Fruit fly (Drosophila melanogaster): ENCODE results near the gene CG4751.

CG4751 gene

DNA sequence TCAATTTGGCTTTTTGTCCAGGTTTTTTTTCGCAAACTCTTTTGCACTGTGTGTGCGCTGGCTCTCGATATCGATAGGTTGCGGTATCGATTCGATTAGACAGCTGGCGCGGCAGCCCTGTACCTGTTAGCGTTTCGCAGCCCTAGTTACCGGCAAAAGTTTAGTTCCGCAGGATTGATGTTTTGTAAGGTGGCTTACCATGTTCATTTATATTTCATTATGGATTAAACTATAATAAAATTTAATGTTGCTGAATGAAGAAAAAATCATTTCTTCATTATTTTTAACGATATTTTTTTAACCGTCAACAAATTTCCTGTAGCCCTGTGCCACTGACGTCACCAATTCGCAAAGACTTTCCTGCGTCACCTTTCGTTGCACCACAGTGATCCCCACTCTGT is 24.0 kb upstream of the CG4751 start, which contains the start of gene Reps (continued):
- TF ChIP-seq CG5953 (GFP tag; IDR thresholded peaks at IDR 0.05) (peak; percentile 97), zfh2 (GFP tag; optimal IDR thresholded peaks at IDR 0.05) (peak; percentile 98), CG10321 (GFP tag; IDR thresholded peaks at IDR 0.05) (peak; percentile 83), bowl (GFP tag; IDR thresholded peaks at IDR 0.05) (peak; percentile 97), CG15514 (GFP tag; optimal IDR thresholded peaks at IDR 0.05) (peak; percentile 99), NfI (GFP tag; optimal IDR thresholded peaks at IDR 0.05) (peak; percentile 98), wdn (GFP tag; IDR thresholded peaks at IDR 0.05) (peak; percentile 99), CG17328 (GFP tag; IDR thresholded peaks at IDR 0.05) (peak; percentile 99), CG11093 (GFP tag; IDR thresholded peaks at IDR 0.05) (peak; percentile 99), CG11695 (GFP tag; IDR thresholded peaks at IDR 0.05) (peak; percentile 99), CG13624 (GFP tag; optimal IDR thresholded peaks at IDR 0.05) (peak; percentile 98), maf-S (GFP tag; optimal IDR thresholded peaks at IDR 0.05) (peak; percentile 97), Sry-β (GFP tag; optimal IDR thresholded peaks at IDR 0.05) (peak; percentile 73), hb (GFP tag; IDR thresholded peaks at IDR 0.05; ENCODE audit: partially characterized antibody) (peak; percentile 68; the same call in 2 of the 3 replicates), CG1603 (tag; optimal IDR thresholded peaks at IDR 0.05) (peak; percentile 98), lola (GFP tag; optimal IDR thresholded peaks at IDR 0.05) (peak in 1 of 3 experiments; percentile 99), fd102C (GFP tag; optimal IDR thresholded peaks at IDR 0.05) (peak; percentile 93), Scr (GFP tag; IDR thresholded peaks at IDR 0.05; ENCODE audit: partially characterized antibody) (peak; percentile 71), ase (GFP tag; IDR thresholded peaks at IDR 0.05) (peak; percentile 99), CG12299 (tag; optimal IDR thresholded peaks at IDR 0.05) (peak; percentile 97), Max (GFP tag; optimal IDR thresholded peaks at IDR 0.05) (peak; percentile 99), Sox100B (GFP tag; optimal IDR thresholded peaks at IDR 0.05) (peak; percentile 97), seq (GFP tag; IDR thresholded peaks at IDR 0.05) (peak; percentile 98), dm (GFP tag; optimal IDR thresholded peaks at IDR 0.05) (peak; percentile 95), CG13894 (tag; optimal IDR thresholded peaks at IDR 0.05) (peak; percentile 97), amos (GFP tag; IDR thresholded peaks at IDR 0.05; ENCODE audit: partially characterized antibody) (peak; percentile 66), lilli (GFP tag; optimal IDR thresholded peaks at IDR 0.05) (peak; percentile 99), Dip3 (GFP tag; optimal IDR thresholded peaks at IDR 0.05) (peak; percentile 98), dmrt99B (tag; optimal IDR thresholded peaks at IDR 0.05) (peak; percentile 98), CG12155 (GFP tag; optimal IDR thresholded peaks at IDR 0.05) (peak; percentile 98), CG2120 (GFP tag; optimal IDR thresholded peaks at IDR 0.05) (peak; percentile 99), NFAT (GFP tag; IDR thresholded peaks at IDR 0.05) (peak; percentile 98), hth (optimal IDR thresholded peaks at IDR 0.05) (no peak), PHDP (tag; optimal IDR thresholded peaks at IDR 0.05) (peak; percentile 98), CG18262 (tag; optimal IDR thresholded peaks at IDR 0.05) (peak; percentile 98), CG4707 (GFP tag; optimal IDR thresholded peaks at IDR 0.05) (peak; percentile 90), Drgx (GFP tag; IDR thresholded peaks at IDR 0.05) (peak; percentile 98), CG10543 (GFP tag; optimal IDR thresholded peaks at IDR 0.05) (peak; percentile 96), gce (GFP tag; IDR thresholded peaks at IDR 0.05) (peak; percentile 97), ranshi (GFP tag; IDR thresholded peaks at IDR 0.05) (peak; percentile 99), bab2 (GFP tag; optimal IDR thresholded peaks at IDR 0.05) (peak; percentile 98), sens (GFP tag) (peak; percentile 100), CG7928 (GFP tag; optimal IDR thresholded peaks at IDR 0.05) (peak; percentile 100), Doc3 (GFP tag; IDR thresholded peaks at IDR 0.05; ENCODE audit: partially characterized antibody) (peak; percentile 49; the same call in 1 of the 3 replicates), CG6272 (GFP tag; IDR thresholded peaks at IDR 0.05) (peak; percentile 99), esg (GFP tag; conservative IDR thresholded peaks at IDR 0.05) (peak; percentile 99), chif (GFP tag; optimal IDR thresholded peaks at IDR 0.05) (peak; percentile 98 to 99), cwo (GFP tag; optimal IDR thresholded peaks at IDR 0.05) (peak; percentile 95), grau (tag; optimal IDR thresholded peaks at IDR 0.05) (peak; percentile 97), Sox102F (GFP tag; optimal IDR thresholded peaks at IDR 0.05) (peak; percentile 98), ind (GFP tag; optimal IDR thresholded peaks at IDR 0.05) (peak; percentile 99)

Measured in whole organism, embryonic.